Fruit fly (Drosophila melanogaster): ENCODE measurements around the gene CG34436.
A peak's percentile ranks its signal among the peaks of the same experiment; 100 is the strongest.

Gene CG34436

DNA sequence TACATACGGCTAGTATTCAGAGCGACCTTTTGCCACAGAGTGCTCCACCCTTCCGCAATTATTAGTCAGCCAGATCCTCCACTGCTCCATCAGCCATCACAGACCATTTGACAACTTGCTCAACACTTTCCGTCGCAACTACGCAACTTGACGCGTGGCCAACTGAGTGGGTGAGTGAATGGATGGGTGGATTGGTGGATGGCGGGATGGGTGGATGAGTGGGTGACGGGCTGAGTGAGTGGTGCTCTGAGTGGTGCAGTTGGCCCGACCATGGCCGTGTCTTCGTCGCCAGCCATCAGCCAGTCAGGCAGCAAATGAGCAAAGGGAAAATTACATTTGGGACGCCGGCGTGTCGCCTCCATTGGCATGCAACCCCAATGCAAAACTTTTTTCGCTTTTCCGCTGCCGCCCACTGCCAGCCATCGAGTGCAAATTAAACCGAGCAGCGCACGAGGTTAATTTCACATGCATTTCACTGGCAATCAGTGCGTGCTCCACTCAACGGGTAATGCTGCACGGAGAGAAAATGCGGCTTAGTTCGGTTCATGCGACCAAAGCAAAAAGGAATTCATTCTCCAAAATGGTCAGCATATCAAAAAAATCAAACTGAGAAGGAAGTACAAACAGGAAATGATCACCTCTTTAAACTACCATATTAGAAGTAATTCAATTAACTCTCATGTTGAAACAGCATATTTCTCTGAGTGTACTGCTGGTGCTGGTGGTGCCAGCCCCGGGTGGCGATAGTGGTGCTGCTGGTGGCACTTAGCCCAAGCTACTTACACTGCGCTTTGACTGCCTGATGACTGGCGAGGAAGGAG is 25.8 kb downstream of the CG34436 start:
- TF ChIP-seq CG33017 (tag; optimal IDR thresholded peaks at IDR 0.05) (no peak), kay (GFP tag; ENCODE audit: borderline replicate concordance) (no peak), Clk (GFP tag; optimal IDR thresholded peaks at IDR 0.05) (no peak), bab1 (GFP tag; optimal IDR thresholded peaks at IDR 0.05) (no peak), CG12768 (GFP tag; optimal IDR thresholded peaks at IDR 0.05) (no peak), Mnt (GFP tag; optimal IDR thresholded peaks at IDR 0.05) (no peak), ovo (GFP tag; optimal IDR thresholded peaks at IDR 0.05) (no peak), CG7101 (tag; optimal IDR thresholded peaks at IDR 0.05) (no peak), CG14711 (tag; optimal IDR thresholded peaks at IDR 0.05) (no peak), tj (GFP tag; optimal IDR thresholded peaks at IDR 0.05) (no peak), CG1620 (GFP tag; optimal IDR thresholded peaks at IDR 0.05) (no peak)

DNA sequence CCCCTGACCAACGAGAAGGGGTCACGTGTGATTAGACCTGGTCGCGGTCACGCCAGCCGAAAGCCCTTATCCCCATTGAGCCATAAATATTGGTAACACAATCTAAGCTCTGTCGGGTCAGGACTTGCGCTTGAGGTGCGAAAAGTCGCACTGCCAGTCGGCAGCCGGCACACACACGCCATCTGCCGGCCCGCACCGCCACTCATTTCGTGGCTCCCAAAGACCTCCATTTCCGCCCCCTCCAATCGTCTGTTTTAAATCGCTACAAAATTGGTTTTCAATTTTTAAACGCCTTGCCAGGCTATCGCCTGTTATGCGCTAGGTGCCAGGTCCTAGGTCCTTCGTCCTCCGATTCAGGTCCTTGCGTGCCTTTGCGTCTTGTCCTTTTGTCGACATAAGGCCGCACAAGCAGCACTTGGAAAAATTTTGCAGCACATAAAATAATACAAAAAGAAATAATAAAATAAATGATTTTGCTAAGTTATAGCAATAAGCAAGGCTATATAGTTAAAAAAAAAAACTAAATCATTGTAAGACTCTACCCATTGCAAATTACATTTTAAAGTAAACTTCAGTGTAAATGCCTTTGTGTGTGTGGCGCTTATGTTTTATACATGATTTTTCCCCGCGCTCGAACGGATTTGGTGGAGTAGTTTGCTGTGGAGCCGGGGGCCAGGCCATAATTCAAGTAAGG is 34.9 kb downstream of the CG34436 start:
- TF ChIP-seq Mnt (GFP tag; optimal IDR thresholded peaks at IDR 0.05), result no peak

DNA sequence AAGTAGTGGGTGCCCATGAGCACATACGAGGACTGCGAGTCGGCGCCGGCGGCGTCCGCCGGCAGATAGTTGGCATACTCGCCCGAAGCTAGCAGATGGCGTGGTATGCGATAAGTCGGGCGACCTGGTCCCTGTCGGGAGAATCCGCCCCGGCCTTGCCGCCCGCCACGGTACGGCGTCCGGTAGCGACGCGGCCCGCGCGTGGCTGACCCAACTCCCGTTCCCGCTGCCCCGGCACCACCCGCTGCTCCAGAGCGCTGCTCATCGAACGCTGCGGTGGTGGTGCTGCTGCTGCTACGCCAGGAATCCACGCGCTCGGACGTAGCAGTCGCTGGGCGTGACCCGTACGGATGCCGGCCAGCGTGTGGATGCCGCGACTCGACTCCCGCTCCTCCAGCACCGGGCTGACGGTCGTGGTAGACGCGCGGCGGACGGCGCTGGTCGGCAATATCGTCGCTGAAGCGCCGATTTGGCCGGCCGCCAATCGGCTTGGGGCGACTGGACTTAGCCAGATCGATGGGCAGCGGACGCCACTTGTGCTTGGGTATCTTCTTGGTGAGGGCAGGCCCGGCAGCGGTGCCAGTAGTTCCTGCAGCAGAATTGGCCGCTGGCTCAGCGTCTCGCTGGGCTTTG is 41.5 kb downstream of the CG34436 start:
- TF ChIP-seq cic (GFP tag; optimal IDR thresholded peaks at IDR 0.05) (no peak), CG14711 (tag; optimal IDR thresholded peaks at IDR 0.05) (no peak), Crg-1 (GFP tag; optimal IDR thresholded peaks at IDR 0.05) (no peak), CG7101 (tag; optimal IDR thresholded peaks at IDR 0.05) (no peak), pad (GFP tag; optimal IDR thresholded peaks at IDR 0.05) (no peak), Hr96 (GFP tag; optimal IDR thresholded peaks at IDR 0.05) (no peak), kay (GFP tag; ENCODE audit: borderline replicate concordance) (no peak), ovo (GFP tag; optimal IDR thresholded peaks at IDR 0.05) (no peak), CG33017 (tag; optimal IDR thresholded peaks at IDR 0.05) (no peak), bab1 (GFP tag; optimal IDR thresholded peaks at IDR 0.05) (no peak), toe (GFP tag; optimal IDR thresholded peaks at IDR 0.05) (no peak), Clk (GFP tag; optimal IDR thresholded peaks at IDR 0.05) (no peak), CG1620 (GFP tag; optimal IDR thresholded peaks at IDR 0.05) (no peak), tj (GFP tag; optimal IDR thresholded peaks at IDR 0.05) (no peak), CG12768 (GFP tag; optimal IDR thresholded peaks at IDR 0.05) (no peak), cnc (optimal IDR thresholded peaks at IDR 0.05) (no peak), CG5204 (GFP tag; optimal IDR thresholded peaks at IDR 0.05) (no peak), Mnt (GFP tag; optimal IDR thresholded peaks at IDR 0.05) (no peak)

DNA sequence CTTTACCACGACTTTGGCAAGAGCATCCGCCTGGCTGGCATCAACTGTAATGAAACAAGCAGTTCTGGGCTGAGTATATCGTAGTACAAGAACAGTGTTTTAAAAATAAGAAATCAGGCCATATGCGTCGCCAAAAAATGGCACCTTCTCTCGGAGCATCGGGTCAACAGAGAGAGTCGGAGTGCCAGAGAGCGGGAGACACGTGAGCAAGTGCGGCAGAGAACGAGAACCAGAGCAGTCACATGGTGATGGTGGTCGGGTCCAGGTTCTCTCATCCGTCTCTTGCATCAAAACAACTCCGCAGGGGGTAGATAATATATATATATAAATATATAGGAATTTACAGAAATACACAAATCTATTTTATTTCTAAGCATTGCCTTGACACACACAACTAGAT is 42.5 kb downstream of the CG34436 start:
- TF ChIP-seq Clk (GFP tag; optimal IDR thresholded peaks at IDR 0.05) (no peak), CG5204 (GFP tag; optimal IDR thresholded peaks at IDR 0.05) (no peak), ovo (GFP tag; optimal IDR thresholded peaks at IDR 0.05) (no peak), Hr96 (GFP tag; optimal IDR thresholded peaks at IDR 0.05) (no peak), CG7101 (tag; optimal IDR thresholded peaks at IDR 0.05) (no peak), Crg-1 (GFP tag; optimal IDR thresholded peaks at IDR 0.05) (no peak), CG11617 (GFP tag; optimal IDR thresholded peaks at IDR 0.05) (no peak), bab1 (GFP tag; optimal IDR thresholded peaks at IDR 0.05) (no peak), CG14711 (tag; optimal IDR thresholded peaks at IDR 0.05) (no peak), toe (GFP tag; optimal IDR thresholded peaks at IDR 0.05) (no peak)

DNA sequence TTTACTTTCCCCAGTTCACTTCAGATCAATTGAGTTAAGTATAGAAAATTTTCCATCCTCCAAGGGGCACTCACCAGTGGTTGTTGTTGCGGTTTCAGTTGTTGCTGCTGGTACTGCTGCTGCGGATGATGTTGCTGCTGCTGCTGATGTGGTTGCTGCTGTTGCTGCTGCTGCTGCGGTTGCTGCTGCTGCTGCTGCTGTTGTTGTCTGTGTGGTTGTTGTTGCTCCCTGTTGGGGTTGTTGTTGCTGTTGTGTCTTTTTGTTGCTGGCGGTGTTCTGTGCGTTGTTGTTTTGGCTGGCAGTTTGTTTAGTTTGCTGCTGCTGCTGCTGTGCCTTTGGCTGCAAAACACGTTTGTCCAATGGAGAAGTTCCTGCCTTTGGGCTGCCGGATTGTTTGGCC is 43.0 kb downstream of the CG34436 start:
- TF ChIP-seq bab1 (GFP tag; optimal IDR thresholded peaks at IDR 0.05), result no peak
- no peak for TF ChIP-seq CG5204 (GFP tag; optimal IDR thresholded peaks at IDR 0.05)
- no peak for TF ChIP-seq CG11617 (GFP tag; optimal IDR thresholded peaks at IDR 0.05)

DNA sequence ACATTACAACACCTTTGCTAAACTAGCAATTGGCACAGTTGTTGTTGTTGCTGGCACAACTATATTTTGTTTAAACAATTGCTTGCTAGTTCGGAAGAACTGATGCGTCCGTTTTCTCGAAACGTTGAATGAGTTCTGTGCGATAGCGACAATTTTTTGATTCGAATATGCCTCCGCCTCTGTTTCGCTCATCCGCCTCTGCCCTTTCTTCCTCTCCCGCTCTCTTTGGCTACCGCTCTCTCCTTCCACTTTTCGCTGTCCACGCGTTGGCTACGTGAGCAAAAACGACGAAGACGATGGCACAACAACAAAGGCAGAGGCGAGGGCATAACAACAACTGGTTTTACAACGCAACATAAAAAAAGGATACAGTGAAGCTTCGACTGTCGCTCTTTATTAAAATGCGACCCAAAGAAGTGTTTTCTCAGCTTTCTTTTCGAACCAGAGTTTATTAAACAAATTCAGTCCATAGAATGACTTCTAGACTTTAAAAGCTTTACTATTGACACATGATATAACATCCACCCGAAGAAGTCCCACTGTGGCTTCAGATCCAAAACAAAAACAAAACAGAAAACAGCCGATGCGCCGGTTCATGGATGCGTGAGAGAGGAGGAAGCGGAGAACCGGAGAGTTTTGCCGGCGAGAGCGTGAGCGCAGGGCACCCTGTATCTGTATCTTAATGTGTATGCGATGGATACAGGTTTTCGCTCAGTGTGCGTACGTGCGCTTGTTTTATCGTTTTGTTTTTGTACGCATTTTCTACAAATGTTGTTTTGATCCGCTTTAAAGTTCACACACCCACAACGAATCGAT is 44.0 kb downstream of the CG34436 start:
- peak; percentile 87 for TF ChIP-seq cic (GFP tag; optimal IDR thresholded peaks at IDR 0.05)
- TF ChIP-seq tj (GFP tag; optimal IDR thresholded peaks at IDR 0.05), result peak; percentile 97
- TF ChIP-seq cnc (optimal IDR thresholded peaks at IDR 0.05), result no peak
- peak; percentile 85 for TF ChIP-seq ovo (GFP tag; optimal IDR thresholded peaks at IDR 0.05)
- peak; percentile 98 for TF ChIP-seq Hr96 (GFP tag; optimal IDR thresholded peaks at IDR 0.05)
- TF ChIP-seq CG7045 (GFP tag; optimal IDR thresholded peaks at IDR 0.05), result peak; percentile 98
- peak; percentile 94 for TF ChIP-seq Clk (GFP tag; optimal IDR thresholded peaks at IDR 0.05)
- TF ChIP-seq CG11617 (GFP tag; optimal IDR thresholded peaks at IDR 0.05), result peak; percentile 97
- TF ChIP-seq toe (GFP tag; optimal IDR thresholded peaks at IDR 0.05), result peak; percentile 96
- TF ChIP-seq pad (GFP tag; optimal IDR thresholded peaks at IDR 0.05), result peak; percentile 84
- TF ChIP-seq CG1620 (GFP tag; optimal IDR thresholded peaks at IDR 0.05), result peak; percentile 92
- peak; percentile 95 for TF ChIP-seq Crg-1 (GFP tag; optimal IDR thresholded peaks at IDR 0.05)
- TF ChIP-seq CG14711 (tag; optimal IDR thresholded peaks at IDR 0.05), result peak; percentile 94
- peak; percentile 96 for TF ChIP-seq CG12768 (GFP tag; optimal IDR thresholded peaks at IDR 0.05)
- TF ChIP-seq bab1 (GFP tag; optimal IDR thresholded peaks at IDR 0.05), result peak; percentile 98
- peak; percentile 94 for TF ChIP-seq Mnt (GFP tag; optimal IDR thresholded peaks at IDR 0.05)
- TF ChIP-seq CG5204 (GFP tag; optimal IDR thresholded peaks at IDR 0.05), result peak; percentile 97
- peak; percentile 96 for TF ChIP-seq CG33017 (tag; optimal IDR thresholded peaks at IDR 0.05)
- peak; percentile 96 for TF ChIP-seq CG7101 (tag; optimal IDR thresholded peaks at IDR 0.05)
- TF ChIP-seq kay (GFP tag; ENCODE audit: borderline replicate concordance), result peak; percentile 55

Data from whole organism, adult.